Worm (Caenorhabditis elegans): ENCODE data around the gene ZK6.8.

DNA sequence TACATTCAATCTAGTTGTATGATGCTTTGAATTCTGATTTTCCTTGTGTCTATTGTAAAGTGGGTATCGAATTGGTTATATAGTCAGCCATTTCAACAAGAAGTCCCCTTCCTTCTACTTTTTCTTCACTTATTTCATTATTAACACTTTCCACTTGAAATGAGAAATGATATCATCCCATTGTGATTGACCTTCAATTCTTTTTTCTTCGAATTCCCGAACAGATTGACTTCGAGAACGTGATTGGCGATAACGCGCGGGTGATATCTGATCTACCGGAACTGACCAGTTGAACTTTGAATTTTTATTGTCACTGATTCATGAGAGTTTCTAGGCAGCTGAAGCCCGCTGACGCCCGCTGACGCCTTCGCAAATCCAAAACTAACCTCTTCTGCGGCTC, 3.5 kb upstream of the ZK6.8 start:
- TF ChIP-seq cnd-1 (tag; optimal IDR thresholded peaks at IDR 0.05) (no peak), snpc-4 (tag; optimal IDR thresholded peaks at IDR 0.05) (no peak)
